Fruit fly (Drosophila melanogaster): Measurements from ENCODE around the gene RfC38.

RfC38 gene

DNA sequence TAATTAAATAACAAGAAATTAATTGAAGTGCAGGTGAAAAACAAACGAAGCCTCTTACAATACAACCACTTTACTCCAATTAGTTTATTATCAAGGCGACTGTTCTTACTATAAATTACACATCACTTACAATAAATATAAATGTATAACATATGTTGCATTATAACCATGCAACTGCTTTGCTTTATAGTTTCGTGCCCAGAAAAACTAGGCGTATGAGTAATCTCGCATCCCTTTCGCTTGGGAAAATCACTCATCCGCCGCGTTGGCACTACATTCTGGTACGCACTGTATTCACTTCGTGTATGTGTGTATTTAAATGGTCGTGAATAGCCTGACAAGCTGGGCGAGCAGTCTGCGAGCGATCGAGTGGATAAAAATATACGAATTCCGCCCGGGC is 39.5 kb upstream of the RfC38 start (continued):
- peak; percentile 3 for TF ChIP-seq Sox102F (GFP tag; optimal IDR thresholded peaks at IDR 0.05)
- peak; percentile 64; the same call in 1 of the 3 replicates for TF ChIP-seq dysf (GFP tag; IDR thresholded peaks at IDR 0.05)
- TF ChIP-seq CG15696 (tag; optimal IDR thresholded peaks at IDR 0.05), result no peak
- TF ChIP-seq gsb-n (tag; optimal IDR thresholded peaks at IDR 0.05), result no peak
- peak; percentile 57 for TF ChIP-seq CG9932 (GFP tag; IDR thresholded peaks at IDR 0.05)
- peak; percentile 65 for TF ChIP-seq grau (tag; optimal IDR thresholded peaks at IDR 0.05)
- no peak for TF ChIP-seq pan (optimal IDR thresholded peaks at IDR 0.05)
- TF ChIP-seq pan (GFP tag; optimal IDR thresholded peaks at IDR 0.05 in 1 of 2, IDR thresholded peaks at IDR 0.05 in 1 of 2), result no peak
- TF ChIP-seq CG3838 (GFP tag; optimal IDR thresholded peaks at IDR 0.05), result no peak
- TF ChIP-seq ERR (GFP tag; optimal IDR thresholded peaks at IDR 0.05), result no peak
- TF ChIP-seq tgo (GFP tag; IDR thresholded peaks at IDR 0.05), result 0 out of 3 replicates have a peak, but pooled peaks have one; percentile 15
- peak; percentile 27; the same call in 1 of the 2 replicates for TF ChIP-seq gsb (GFP tag; IDR thresholded peaks at IDR 0.05)
- peak; percentile 38; the same call in 1 of the 2 replicates for TF ChIP-seq slbo (GFP tag; IDR thresholded peaks at IDR 0.05)
- peak; percentile 48; the same call in 1 of the 2 replicates for TF ChIP-seq CG14441 (GFP tag; IDR thresholded peaks at IDR 0.05)
- TF ChIP-seq CG13424 (tag; optimal IDR thresholded peaks at IDR 0.05), result peak; percentile 24
- peak; percentile 0 for TF ChIP-seq CG10543 (GFP tag; optimal IDR thresholded peaks at IDR 0.05)
- TF ChIP-seq pho (GFP tag; optimal IDR thresholded peaks at IDR 0.05), result no peak
- no peak for TF ChIP-seq CG18619 (GFP tag; optimal IDR thresholded peaks at IDR 0.05)
- TF ChIP-seq Dip2 (GFP tag; IDR thresholded peaks at IDR 0.05), result no peak
- no peak for TF ChIP-seq pfk (GFP tag; optimal IDR thresholded peaks at IDR 0.05)
- no peak for TF ChIP-seq CG10431 (GFP tag; optimal IDR thresholded peaks at IDR 0.05)
- peak; percentile 41; the same call in 1 of the 2 replicates for TF ChIP-seq CG32532 (GFP tag; IDR thresholded peaks at IDR 0.05)
- no peak for TF ChIP-seq hth (optimal IDR thresholded peaks at IDR 0.05)
- peak; percentile 6 for TF ChIP-seq bcd (GFP tag; optimal IDR thresholded peaks at IDR 0.05)
- no peak for TF ChIP-seq gcm2 (GFP tag; optimal IDR thresholded peaks at IDR 0.05)
- peak; percentile 29; the same call in 1 of the 2 replicates for TF ChIP-seq al (GFP tag; IDR thresholded peaks at IDR 0.05)
- TF ChIP-seq CG2678 (tag; optimal IDR thresholded peaks at IDR 0.05), result no peak
- peak; percentile 77 for TF ChIP-seq CG7372 (GFP tag; IDR thresholded peaks at IDR 0.05)
- TF ChIP-seq Ets65A (GFP tag), result peak; percentile 18
- no peak for TF ChIP-seq Sry-δ (GFP tag; optimal IDR thresholded peaks at IDR 0.05)
- no peak for TF ChIP-seq Kr (GFP tag; optimal IDR thresholded peaks at IDR 0.05)
- TF ChIP-seq row (GFP tag; IDR thresholded peaks at IDR 0.05), result peak; percentile 58
- TF ChIP-seq prd (optimal IDR thresholded peaks at IDR 0.05), result no peak
- TF ChIP-seq prd (GFP tag; IDR thresholded peaks at IDR 0.05), result peak; percentile 47; the same call in 2 of the 3 replicates
- no peak for TF ChIP-seq bbx (GFP tag; IDR thresholded peaks at IDR 0.05; ENCODE audit: partially characterized antibody)
- no peak for TF ChIP-seq sqz (GFP tag; optimal IDR thresholded peaks at IDR 0.05)

dm6 chr2L:11168684-11169549 is 38.5 kb upstream of the RfC38 start:
- TF ChIP-seq CG10565 (GFP tag; optimal IDR thresholded peaks at IDR 0.05), result no peak
- no peak for TF ChIP-seq CG30431 (GFP tag; optimal IDR thresholded peaks at IDR 0.05)
- TF ChIP-seq CG15269 (tag; optimal IDR thresholded peaks at IDR 0.05), result no peak
- peak in 1 of 2 experiments; percentile 35 for TF ChIP-seq Hr78 (GFP tag; optimal IDR thresholded peaks at IDR 0.05)
- TF ChIP-seq CG6654 (GFP tag; optimal IDR thresholded peaks at IDR 0.05), result no peak
- no peak for TF ChIP-seq ranshi (GFP tag; IDR thresholded peaks at IDR 0.05)
- TF ChIP-seq CG5953 (GFP tag; IDR thresholded peaks at IDR 0.05), result no peak
- TF ChIP-seq CG32532 (GFP tag; IDR thresholded peaks at IDR 0.05), result no peak
- TF ChIP-seq seq (GFP tag; IDR thresholded peaks at IDR 0.05), result peak; percentile 32; the same call in 1 of the 2 replicates
- peak; percentile 42 for TF ChIP-seq Med (GFP tag)
- no peak for TF ChIP-seq CG9215 (GFP tag; IDR thresholded peaks at IDR 0.05)
- no peak for TF ChIP-seq ap (GFP tag; IDR thresholded peaks at IDR 0.05)
- TF ChIP-seq Stat92E (GFP tag; optimal IDR thresholded peaks at IDR 0.05), result no peak
- TF ChIP-seq crol (GFP tag; IDR thresholded peaks at IDR 0.05), result peak; percentile 83
- 0 out of 3 replicates have a peak, but pooled peaks have one; percentile 22 for TF ChIP-seq ase (GFP tag; IDR thresholded peaks at IDR 0.05)
- TF ChIP-seq dm (GFP tag; optimal IDR thresholded peaks at IDR 0.05), result no peak
- no peak for TF ChIP-seq CG6689 (GFP tag; IDR thresholded peaks at IDR 0.05)
